Fruit fly (Drosophila melanogaster) whole organism: ENCODE measurements around the gene Lrpprc2.

Source experiments
- psq ChIP-seq: fragments of >200 bp; optimal IDR thresholded peaks from 2 replicates; lab custom pipeline; 2017
- usp ChIP-seq: fragments of >200 bp; optimal IDR thresholded peaks from 2 replicates; lab custom pipeline; 2017; ENCODE audit warnings: missing biosample characterization, missing genetic modification characterization, mixed read lengths

dm6 chrX:1454837-1455236 is 5.6 kb downstream of the Lrpprc2 start:
- TF ChIP-seq psq (lab: Kevin White, UChicago) (no peak), usp (GFP tag; lab: Kevin White, UChicago) (no peak)
